Worm (Caenorhabditis elegans) whole organism, young adult: ENCODE results near the gene rpac-40.

Experiments
- C06A6.2 ChIP-seq: fragments of 200-800 bp; sonication (Bioruptor generic); conservative IDR thresholded peaks from 2 replicates; pipeline ENCODE4 v1.3.6; 2022; ENCODE audit warnings: missing genetic modification characterization, missing compliant biosample characterization
- C17E4.6 ChIP-seq: fragments of 200-800 bp; sonication (Bioruptor generic); IDR thresholded peaks from 2 replicates; pipeline ENCODE4 v1.3.6; 2022; ENCODE audit warnings: missing genetic modification reagents, missing genetic modification characterization, missing compliant biosample characterization
- D2030.7 ChIP-seq: fragments of 200-800 bp; sonication (Bioruptor generic); IDR thresholded peaks from 2 replicates; pipeline ENCODE4 v1.3.6; 2022; ENCODE audit warnings: missing genetic modification reagents, missing genetic modification characterization, missing compliant biosample characterization
- F37B4.10 ChIP-seq: fragments of 200-800 bp; sonication (Bioruptor generic); IDR thresholded peaks from 2 replicates; pipeline ENCODE4 v1.3.6; 2022; ENCODE audit warnings: missing genetic modification characterization, missing compliant biosample characterization
- K11D2.4 ChIP-seq: fragments of 200-800 bp; sonication (Bioruptor generic); IDR thresholded peaks from 2 replicates; pipeline ENCODE4 v1.3.6; 2022; ENCODE audit warnings: missing genetic modification reagents, missing genetic modification characterization, missing compliant biosample characterization
- K12H6.12 ChIP-seq: fragments of 200-800 bp; sonication (Bioruptor generic); optimal IDR thresholded peaks from 2 replicates; lab custom pipeline; 2018; ENCODE audit warnings: mild to moderate bottlenecking, missing genetic modification characterization, missing compliant biosample characterization
- T07F8.4 ChIP-seq: sonication (generic microtip); optimal IDR thresholded peaks from 2 replicates; lab custom pipeline; 2016; ENCODE audit warnings: mild to moderate bottlenecking, missing genetic modification characterization, moderate library complexity, missing compliant biosample characterization
- Y53G8AR.9 ChIP-seq: fragments of 200-800 bp; sonication (Bioruptor generic); conservative IDR thresholded peaks from 2 replicates; pipeline ENCODE4 v1.3.6; 2022; ENCODE audit warnings: missing genetic modification reagents, missing genetic modification characterization, missing compliant biosample characterization
- Y67H2A.10 ChIP-seq: fragments of 200-800 bp; sonication (Bioruptor generic); conservative IDR thresholded peaks from 2 replicates; pipeline ENCODE4 v1.3.6; 2022; ENCODE audit warnings: missing genetic modification reagents, missing genetic modification characterization, missing compliant biosample characterization
- Y79H2A.3 ChIP-seq: fragments of 200-800 bp; sonication (Bioruptor generic); conservative IDR thresholded peaks from 2 replicates; pipeline ENCODE4 v1.3.6; 2022; ENCODE audit warnings: missing genetic modification reagents, missing genetic modification characterization, missing compliant biosample characterization
- aptf-2 ChIP-seq: fragments of 200-800 bp; sonication (Bioruptor generic); conservative IDR thresholded peaks from 2 replicates; pipeline ENCODE4 v1.3.6; 2022; ENCODE audit warnings: missing genetic modification reagents, missing genetic modification characterization, missing compliant biosample characterization
- ceh-40 ChIP-seq: fragments of 200-800 bp; sonication (Bioruptor generic); IDR thresholded peaks from 2 replicates; pipeline ENCODE4 v1.3.6; 2022; ENCODE audit warnings: missing genetic modification characterization, missing compliant biosample characterization
- egl-44 ChIP-seq: fragments of 200-800 bp; sonication (Bioruptor generic); IDR thresholded peaks from 2 replicates; pipeline ENCODE4 v1.3.6; 2022; ENCODE audit warnings: missing genetic modification reagents, missing genetic modification characterization, missing compliant biosample characterization
- ekl-4 ChIP-seq: fragments of 200-800 bp; sonication (Bioruptor generic); IDR thresholded peaks from 2 replicates; pipeline ENCODE4 v1.3.6; 2022; ENCODE audit warnings: missing genetic modification reagents, missing genetic modification characterization, missing compliant biosample characterization
- ets-4 ChIP-seq: fragments of 200-800 bp; sonication (Bioruptor generic); optimal IDR thresholded peaks from 2 replicates; lab custom pipeline; 2018; ENCODE audit warnings: mild to moderate bottlenecking, missing genetic modification characterization, missing compliant biosample characterization
- gei-17 ChIP-seq: fragments of 200-800 bp; sonication (Bioruptor generic); optimal IDR thresholded peaks from 2 replicates; lab custom pipeline; 2018; ENCODE audit warnings: mild to moderate bottlenecking, missing genetic modification characterization, missing compliant biosample characterization
- hlh-26 ChIP-seq: fragments of 200-800 bp; sonication (Bioruptor generic); conservative IDR thresholded peaks from 2 replicates; pipeline ENCODE4 v1.3.6; 2022; ENCODE audit warnings: missing genetic modification reagents, missing genetic modification characterization, missing compliant biosample characterization
- hsf-1 ChIP-seq: fragments of 200-800 bp; sonication (Bioruptor generic); IDR thresholded peaks from 2 replicates; pipeline ENCODE4 v1.3.6; 2022; ENCODE audit warnings: missing genetic modification reagents, missing genetic modification characterization, missing compliant biosample characterization
- lin-40 ChIP-seq: sonication (generic microtip); optimal IDR thresholded peaks from 2 replicates; lab custom pipeline; 2016; ENCODE audit warnings: missing genetic modification characterization, mild to moderate bottlenecking, missing compliant biosample characterization, missing genotype, missing genetic modification reagents
- lin-54 ChIP-seq: fragments of 200-800 bp; sonication (Bioruptor generic); optimal IDR thresholded peaks from 2 replicates; lab custom pipeline; 2018; ENCODE audit warnings: mild to moderate bottlenecking, missing genetic modification characterization, missing compliant biosample characterization
- lsy-27 ChIP-seq: sonication (generic microtip); optimal IDR thresholded peaks from 2 replicates; lab custom pipeline; 2017; ENCODE audit warnings: missing genetic modification characterization, mild to moderate bottlenecking, missing compliant biosample characterization, antibody characterized with exemption, missing genotype, borderline replicate concordance; ENCODE audit not compliant: insufficient read depth
- mel-28 ChIP-seq: sonication (generic microtip); optimal IDR thresholded peaks from 2 replicates; lab custom pipeline; 2016; ENCODE audit warnings: borderline replicate concordance, mild to moderate bottlenecking, missing genetic modification characterization, missing compliant biosample characterization
- nhr-120 ChIP-seq: fragments of 200-800 bp; sonication (Bioruptor generic); IDR thresholded peaks from 2 replicates; pipeline ENCODE4 v1.3.6; 2022; ENCODE audit warnings: missing genetic modification characterization, missing compliant biosample characterization
- pbrm-1 ChIP-seq: fragments of 200-800 bp; sonication (Bioruptor generic); IDR thresholded peaks from 2 replicates; pipeline ENCODE4 v1.3.6; 2022; ENCODE audit warnings: missing genetic modification reagents, missing genetic modification characterization, missing compliant biosample characterization
- pha-4 ChIP-seq: fragments of 150-350 bp; sonication (generic microtip); optimal IDR thresholded peaks from 2 replicates; lab custom pipeline; 2014; ENCODE audit warnings: missing biosample characterization, missing genetic modification reagents, missing genetic modification characterization
- repo-1 ChIP-seq: sonication (generic microtip); optimal IDR thresholded peaks from 2 replicates; lab custom pipeline; 2017; ENCODE audit warnings: mild to moderate bottlenecking, missing genetic modification characterization, missing compliant biosample characterization
- snpc-1.1 ChIP-seq: sonication (generic microtip); optimal IDR thresholded peaks from 2 replicates; lab custom pipeline; 2017; ENCODE audit warnings: missing genetic modification characterization, mild to moderate bottlenecking, missing compliant biosample characterization, antibody characterized with exemption, moderate library complexity, missing genotype, missing genetic modification reagents; ENCODE audit not compliant: insufficient read depth
- snpc-4 ChIP-seq, 5 experiments: fragments of 150-350 bp in 1 of 5; sonication (generic microtip) in 4 of 5; optimal IDR thresholded peaks; 2 replicates each; lab custom pipeline; 2014 to 2018; ENCODE audit warnings: missing genetic modification characterization in 5 of 5, missing biosample characterization in 3 of 5, antibody characterized with exemption in 2 of 5, mild to moderate bottlenecking in 2 of 5, missing compliant biosample characterization in 2 of 5, missing genotype in 2 of 5, moderate library complexity in 2 of 5, missing genetic modification reagents in 1 of 5
- xnd-1 ChIP-seq: sonication (generic microtip); optimal IDR thresholded peaks from 2 replicates; lab custom pipeline; 2016; ENCODE audit warnings: missing genotype, missing genetic modification reagents, missing genetic modification characterization, missing compliant biosample characterization
- zfh-2 ChIP-seq: fragments of 200-800 bp; sonication (Bioruptor generic); conservative IDR thresholded peaks from 2 replicates; pipeline ENCODE4 v1.3.6; 2022; ENCODE audit warnings: missing genetic modification reagents, missing genetic modification characterization, missing compliant biosample characterization
- zim-3 ChIP-seq: sonication (generic microtip); optimal IDR thresholded peaks from 2 replicates; lab custom pipeline; 2017; ENCODE audit warnings: mild to moderate bottlenecking, missing genetic modification characterization, moderate library complexity, missing compliant biosample characterization

rpac-40 gene

DNA sequence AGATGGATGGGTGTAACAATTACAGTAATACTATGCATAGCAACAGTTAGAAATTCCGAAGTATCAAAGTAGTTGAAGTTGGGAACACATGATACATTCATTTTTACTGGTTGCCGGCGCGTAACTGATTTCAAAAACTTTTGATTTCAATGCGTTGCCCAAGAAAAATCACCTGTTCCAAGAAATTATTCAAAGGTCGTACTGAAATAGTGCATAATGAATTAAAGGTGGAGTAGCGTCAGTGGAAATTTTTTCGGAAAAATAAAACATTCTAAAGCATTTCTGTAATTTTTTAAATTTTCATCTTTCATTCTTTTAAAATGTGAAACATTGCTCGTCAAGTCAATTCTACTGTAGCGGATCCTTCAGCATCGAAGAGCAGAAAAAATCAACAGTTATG, 41.0 kb downstream of the rpac-40 start, which contains the start of gene srh-204:
Gene srh-204 (minus strand): TSS at position 101 of the 400 bp plus-strand sequence.
- TF ChIP-seq ceh-40 (no peak), zim-3 (no peak), lin-54 (no peak)

- no peak for TF ChIP-seq egl-44
- TF ChIP-seq T07F8.4 (tag; lab: Kevin White, UChicago) = no peak
These were observed 42.3 kb downstream of the rpac-40 start for ce11 chrV:4241555-4241954.

- TF ChIP-seq nhr-120 (GFP tag; lab: Robert Waterston, UW) = no peak
- no peak for TF ChIP-seq K12H6.12 (tag; lab: Kevin White, UChicago)
- TF ChIP-seq pha-4 (tag; lab: Kevin White, UChicago) = no peak
- no peak for TF ChIP-seq K11D2.4 (GFP tag; lab: Robert Waterston, UW)
- no peak for TF ChIP-seq xnd-1 (tag; lab: Kevin White, UChicago)
- no peak for TF ChIP-seq gei-17 (GFP tag; lab: Kevin White, UChicago)
- no peak for TF ChIP-seq snpc-4 (GFP tag; optimal IDR thresholded peaks at IDR 0.05; lab: Kevin White, UChicago)
- TF ChIP-seq snpc-4 (tag; optimal IDR thresholded peaks at IDR 0.05; lab: Kevin White, UChicago) = no peak
- TF ChIP-seq Y53G8AR.9 = no peak
These were observed 43.1 kb downstream of the rpac-40 start, which contains the start of gene srt-12 for ce11 chrV:4242431-4242830. TSS of gene srt-12 (minus strand) at chrV:4242531.

DNA sequence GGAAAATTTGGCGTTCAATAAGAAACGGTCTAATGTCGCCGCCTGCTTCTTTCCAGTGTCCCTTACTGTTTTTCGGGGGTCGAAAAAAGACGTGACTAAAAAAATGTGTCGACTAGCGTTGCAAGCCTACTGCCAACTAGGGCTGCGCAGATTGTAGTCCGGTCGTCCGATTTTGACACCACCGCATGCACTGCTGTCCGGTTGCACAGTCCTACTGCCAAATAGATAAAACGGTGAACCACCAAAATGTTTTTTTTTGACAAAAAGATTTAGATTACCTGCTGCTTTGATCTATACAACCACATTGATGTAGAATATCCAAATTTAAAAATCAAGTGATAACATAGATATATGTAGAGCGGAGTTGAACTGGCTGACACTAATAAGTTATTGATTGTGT, 49.1 kb downstream of the rpac-40 start:
- peak; percentile 37 for TF ChIP-seq snpc-1.1 (tag; lab: Kevin White, UChicago)
- no peak for TF ChIP-seq aptf-2 (GFP tag; lab: Robert Waterston, UW)
- TF ChIP-seq lin-40 (tag; lab: Kevin White, UChicago) = no peak
- TF ChIP-seq snpc-4 (GFP tag; optimal IDR thresholded peaks at IDR 0.05; lab: Kevin White, UChicago) = peak; percentile 46
- peak in 2 of 4 experiments; percentile 87 to 94 for TF ChIP-seq snpc-4 (tag; optimal IDR thresholded peaks at IDR 0.05; lab: Kevin White, UChicago)
- TF ChIP-seq C17E4.6 (GFP tag; lab: Robert Waterston, UW) = no peak
- TF ChIP-seq F37B4.10 = no peak
- no peak for TF ChIP-seq hlh-26 (GFP tag; lab: Robert Waterston, UW)
- no peak for TF ChIP-seq lsy-27 (tag; lab: Kevin White, UChicago)
- TF ChIP-seq Y79H2A.3 (GFP tag; lab: Robert Waterston, UW) = no peak
- TF ChIP-seq ets-4 (GFP tag; lab: Kevin White, UChicago) = no peak
- no peak for TF ChIP-seq ekl-4 (GFP tag; lab: Robert Waterston, UW)
- TF ChIP-seq D2030.7 = no peak
- no peak for TF ChIP-seq hsf-1 (GFP tag; lab: Robert Waterston, UW)

DNA sequence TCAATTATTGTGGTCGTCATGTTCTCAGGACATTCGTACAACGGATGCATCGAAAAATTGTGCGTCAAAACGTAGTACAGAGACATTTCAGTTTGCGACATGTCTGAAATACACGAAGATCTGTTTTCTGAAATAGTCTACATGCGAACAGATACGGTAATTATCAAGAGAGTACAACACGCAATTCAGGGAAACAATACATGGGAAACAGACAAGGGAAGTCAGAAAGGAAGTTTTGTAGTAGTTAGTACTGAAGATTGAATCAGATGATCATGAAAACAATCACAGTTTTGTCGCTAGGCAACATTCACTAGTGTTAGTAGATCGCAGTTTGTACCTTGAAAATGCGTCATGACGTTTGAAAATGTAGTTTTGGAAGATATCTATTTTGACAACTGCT, 50.8 kb downstream of the rpac-40 start, which contains the start of gene srt-13:
Gene srt-13 (minus strand): TSS at position 101 of the 400 bp plus-strand sequence.
- TF ChIP-seq T07F8.4 (tag; lab: Kevin White, UChicago) = no peak
- no peak for TF ChIP-seq pbrm-1
- TF ChIP-seq mel-28 (tag; lab: Kevin White, UChicago) = no peak
- no peak for TF ChIP-seq C06A6.2 (GFP tag; lab: Robert Waterston, UW)
- TF ChIP-seq nhr-120 (GFP tag; lab: Robert Waterston, UW) = no peak
- no peak for TF ChIP-seq Y67H2A.10 (GFP tag; lab: Robert Waterston, UW)
- no peak for TF ChIP-seq zfh-2 (GFP tag; lab: Robert Waterston, UW)
- TF ChIP-seq hsf-1 (GFP tag; lab: Robert Waterston, UW) = no peak
- TF ChIP-seq repo-1 = no peak
